Worm (Caenorhabditis elegans): ENCODE measurements around the gene C06E1.11.

DNA sequence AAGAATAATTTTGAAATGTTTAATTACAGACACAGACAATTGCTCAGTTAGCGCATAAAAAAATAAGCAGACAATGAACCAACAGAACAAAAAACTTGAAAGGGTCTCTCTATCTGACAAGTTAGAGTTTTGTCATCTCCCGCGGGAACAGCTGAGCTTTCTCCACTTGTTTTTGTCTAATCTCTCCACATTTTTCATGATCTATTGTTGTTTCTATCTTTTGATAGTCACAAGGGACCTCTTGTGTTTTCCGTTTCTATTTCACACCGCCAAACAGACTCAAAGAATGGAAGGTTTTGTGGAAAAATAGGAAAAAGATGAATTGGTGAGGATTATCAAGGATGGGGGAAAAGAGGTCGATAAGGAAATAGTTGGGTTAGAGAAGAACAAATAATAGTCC is 20.3 kb upstream of the C06E1.11 start:
- TF ChIP-seq tab-1 (GFP tag; IDR thresholded peaks at IDR 0.05) (no peak), cog-1 (tag; optimal IDR thresholded peaks at IDR 0.05) (no peak), ztf-29 (GFP tag; IDR thresholded peaks at IDR 0.05) (no peak), klf-2 (GFP tag; conservative IDR thresholded peaks at IDR 0.05) (no peak), med-1 (GFP tag; optimal IDR thresholded peaks at IDR 0.05; ENCODE audit: insufficient read depth) (no peak), flt-1 (GFP tag; IDR thresholded peaks at IDR 0.05) (no peak), T22C8.4 (GFP tag; IDR thresholded peaks at IDR 0.05) (no peak)

Data from whole organism, midembryonic.